Fruit fly (Drosophila melanogaster) whole organism, embryonic: ENCODE results near the gene CG8379.

Source experiments
- Atf-2 ChIP-seq: fragments of 200-800 bp; sonication (Bioruptor generic); optimal IDR thresholded peaks from 2 replicates; lab custom pipeline; 2016; ENCODE audit warnings: missing biosample characterization, missing genetic modification characterization
- CG11504 ChIP-seq: fragments of 200-800 bp; sonication (Bioruptor generic); optimal IDR thresholded peaks from 3 replicates; lab custom pipeline; 2019; ENCODE audit warnings: missing biosample characterization, mild to moderate bottlenecking, missing genetic modification characterization, moderate library complexity
- CG12769 ChIP-seq: fragments of 200-800 bp; sonication (Bioruptor generic); optimal IDR thresholded peaks from 2 replicates; lab custom pipeline; 2019; ENCODE audit warnings: missing biosample characterization, mild to moderate bottlenecking, missing genetic modification characterization, moderate library complexity
- CG13296 ChIP-seq: fragments of 200-800 bp; sonication (Bioruptor generic); optimal IDR thresholded peaks from 3 replicates; lab custom pipeline; 2018; ENCODE audit warnings: missing biosample characterization, mild to moderate bottlenecking, missing genetic modification characterization
- CG13894 ChIP-seq: fragments of 200-800 bp; sonication (Bioruptor generic); optimal IDR thresholded peaks from 3 replicates; lab custom pipeline; 2018; ENCODE audit warnings: missing biosample characterization, mild to moderate bottlenecking, missing genetic modification characterization, moderate library complexity
- CG14441 ChIP-seq: fragments of 200-800 bp; sonication (Bioruptor generic); IDR thresholded peaks from 2 replicates; pipeline ENCODE4 v1.3.6; 2022; ENCODE audit warnings: missing biosample characterization, missing genetic modification characterization
- CG14860 ChIP-seq: fragments of 200-800 bp; sonication (Bioruptor generic); IDR thresholded peaks from 3 replicates; pipeline ENCODE4 v1.3.6; 2022; ENCODE audit warnings: missing biosample characterization, missing genetic modification characterization; ENCODE audit not compliant: partially characterized antibody
- CG15514 ChIP-seq: fragments of 200-800 bp; sonication (Bioruptor generic); optimal IDR thresholded peaks from 3 replicates; lab custom pipeline; 2017; ENCODE audit warnings: missing biosample characterization, missing genetic modification characterization, mild to moderate bottlenecking, moderate library complexity, missing genetic modification reagents
- CG16813 ChIP-seq: fragments of 200-800 bp; sonication (Bioruptor generic); IDR thresholded peaks from 3 replicates; pipeline ENCODE4 v1.3.6; 2022; ENCODE audit warnings: missing biosample characterization, missing genetic modification characterization; ENCODE audit not compliant: partially characterized antibody
- CG34376 ChIP-seq: fragments of 200-800 bp; sonication (Bioruptor generic); optimal IDR thresholded peaks from 2 replicates; lab custom pipeline; 2018; ENCODE audit warnings: missing biosample characterization, mild to moderate bottlenecking, missing genetic modification characterization
- CG3838 ChIP-seq: fragments of 200-800 bp; sonication (Bioruptor generic); optimal IDR thresholded peaks from 3 replicates; lab custom pipeline; 2016; ENCODE audit warnings: missing biosample characterization, missing genetic modification characterization
- CG7987 ChIP-seq: fragments of 200-800 bp; sonication (Bioruptor generic); optimal IDR thresholded peaks from 2 replicates; lab custom pipeline; 2018; ENCODE audit warnings: missing biosample characterization, mild to moderate bottlenecking, missing genetic modification characterization, moderate library complexity
- CG8290 ChIP-seq, 3 experiments: fragments of 200-800 bp; sonication (Bioruptor generic); optimal IDR thresholded peaks; 2 replicates each; lab custom pipeline; 2016 to 2019; ENCODE audit warnings: missing biosample characterization in 3 of 3, missing genetic modification characterization in 3 of 3, mild to moderate bottlenecking in 2 of 3, moderate library complexity in 1 of 3
- CG8924 ChIP-seq: fragments of 200-800 bp; optimal IDR thresholded peaks from 3 replicates; lab custom pipeline; 2019; ENCODE audit warnings: missing biosample characterization, mild to moderate bottlenecking, missing genetic modification characterization, moderate library complexity
- Deaf1 ChIP-seq: fragments of 200-800 bp; optimal IDR thresholded peaks from 3 replicates; lab custom pipeline; 2019; ENCODE audit warnings: missing biosample characterization, mild to moderate bottlenecking, missing genetic modification characterization, moderate library complexity
- Eip74EF ChIP-seq, 2 experiments: fragments of 200-800 bp in 1 of 2; fragments of >200 bp in 1 of 2; sonication (Bioruptor generic) in 1 of 2; optimal IDR thresholded peaks; 2 replicates each; lab custom pipeline; 2017 to 2019; ENCODE audit warnings: missing biosample characterization in 2 of 2, missing genetic modification characterization in 2 of 2, mild to moderate bottlenecking in 1 of 2, moderate library complexity in 1 of 2
- Ets97D ChIP-seq: fragments of 200-800 bp; sonication (Bioruptor generic); optimal IDR thresholded peaks from 3 replicates; lab custom pipeline; 2016; ENCODE audit warnings: missing biosample characterization, missing genetic modification characterization
- HLH4C ChIP-seq: fragments of 200-800 bp; sonication (Bioruptor generic); IDR thresholded peaks from 3 replicates; pipeline ENCODE4 v1.3.6; 2022; ENCODE audit warnings: missing biosample characterization, missing genetic modification characterization; ENCODE audit not compliant: partially characterized antibody
- Hand ChIP-seq: fragments of 200-800 bp; sonication (Bioruptor generic); optimal IDR thresholded peaks from 2 replicates; lab custom pipeline; 2017; ENCODE audit warnings: mild to moderate bottlenecking, missing biosample characterization, missing genetic modification reagents, missing genetic modification characterization
- Hmr ChIP-seq: fragments of 200-800 bp; sonication (Bioruptor generic); optimal IDR thresholded peaks from 3 replicates; lab custom pipeline; 2017; ENCODE audit warnings: mild to moderate bottlenecking, missing biosample characterization, missing genetic modification reagents, missing genetic modification characterization
- Hr78 ChIP-seq, 2 experiments: fragments of 200-800 bp in 1 of 2; fragments of >200 bp in 1 of 2; sonication (Bioruptor generic) in 1 of 2; optimal IDR thresholded peaks; 2 replicates each; lab custom pipeline; 2017 to 2019; ENCODE audit warnings: missing biosample characterization in 2 of 2, missing genetic modification characterization in 2 of 2, mild to moderate bottlenecking in 1 of 2, moderate library complexity in 1 of 2
- Med ChIP-seq: fragments of 200-800 bp; sonication (Bioruptor generic); peaks from one replicate; lab custom pipeline; 2016; ENCODE audit warnings: missing biosample characterization, missing genetic modification characterization, mild to moderate bottlenecking, inconsistent platforms, moderate library complexity
- abd-A ChIP-seq: fragments of 200-800 bp; sonication (Bioruptor generic); optimal IDR thresholded peaks from 3 replicates; lab custom pipeline; 2019; ENCODE audit warnings: missing biosample characterization, mild to moderate bottlenecking, missing genetic modification characterization, moderate library complexity
- bigmax ChIP-seq: fragments of 200-800 bp; sonication (Bioruptor generic); optimal IDR thresholded peaks from 2 replicates; lab custom pipeline; 2018; ENCODE audit warnings: missing biosample characterization, mild to moderate bottlenecking, missing genetic modification characterization
- chinmo ChIP-seq: fragments of 200-800 bp; sonication (Bioruptor generic); IDR thresholded peaks from 4 replicates; pipeline ENCODE4 v1.3.6; 2022; ENCODE audit warnings: missing biosample characterization, missing genetic modification characterization; ENCODE audit not compliant: partially characterized antibody
- dimm ChIP-seq: fragments of 200-800 bp; sonication (Bioruptor generic); IDR thresholded peaks from 2 replicates; pipeline ENCODE4 v1.3.6; 2022; ENCODE audit warnings: missing biosample characterization, missing genetic modification characterization
- dysf ChIP-seq: fragments of 200-800 bp; sonication (Bioruptor generic); IDR thresholded peaks from 3 replicates; pipeline ENCODE4 v1.3.6; 2022; ENCODE audit warnings: missing biosample characterization, missing genetic modification characterization
- en ChIP-seq: fragments of 200-800 bp; sonication (Bioruptor generic); optimal IDR thresholded peaks from 2 replicates; lab custom pipeline; 2016; ENCODE audit warnings: missing biosample characterization, missing genetic modification characterization
- fd3F ChIP-seq: fragments of 200-800 bp; sonication (Bioruptor generic); optimal IDR thresholded peaks from 2 replicates; lab custom pipeline; 2018; ENCODE audit warnings: missing biosample characterization, mild to moderate bottlenecking, missing genetic modification characterization, moderate library complexity
- fd64A ChIP-seq: fragments of 200-800 bp; sonication (Bioruptor generic); optimal IDR thresholded peaks from 3 replicates; lab custom pipeline; 2018; ENCODE audit warnings: missing biosample characterization, mild to moderate bottlenecking, missing genetic modification characterization
- gro ChIP-seq: fragments of 200-800 bp; sonication (Bioruptor generic); optimal IDR thresholded peaks from 2 replicates; lab custom pipeline; 2016; ENCODE audit warnings: missing biosample characterization, missing genetic modification characterization
- hb ChIP-seq: fragments of 200-800 bp; sonication (Bioruptor generic); IDR thresholded peaks from 3 replicates; pipeline ENCODE4 v1.3.6; 2022; ENCODE audit warnings: missing biosample characterization, missing genetic modification characterization; ENCODE audit not compliant: partially characterized antibody
- lab ChIP-seq: fragments of 200-800 bp; sonication (Bioruptor generic); optimal IDR thresholded peaks from 3 replicates; lab custom pipeline; 2017; ENCODE audit warnings: missing biosample characterization, missing genetic modification characterization, mild to moderate bottlenecking, moderate library complexity, missing genetic modification reagents
- nmo ChIP-seq: fragments of 200-800 bp; sonication (Bioruptor generic); optimal IDR thresholded peaks from 2 replicates; lab custom pipeline; 2018; ENCODE audit warnings: missing biosample characterization, mild to moderate bottlenecking, missing genetic modification characterization, moderate library complexity
- pzg ChIP-seq: fragments of 200-800 bp; sonication (Bioruptor generic); optimal IDR thresholded peaks from 3 replicates; lab custom pipeline; 2018; ENCODE audit warnings: missing biosample characterization, mild to moderate bottlenecking, missing genetic modification characterization, moderate library complexity
- scrt ChIP-seq: fragments of 200-800 bp; sonication (Bioruptor generic); optimal IDR thresholded peaks from 2 replicates; lab custom pipeline; 2018; ENCODE audit warnings: missing biosample characterization, mild to moderate bottlenecking, missing genetic modification characterization, moderate library complexity
- tin ChIP-seq: fragments of 200-800 bp; sonication (Bioruptor generic); optimal IDR thresholded peaks from 3 replicates; lab custom pipeline; 2016; ENCODE audit warnings: missing biosample characterization, missing genetic modification characterization
- vvl ChIP-seq: fragments of 200-800 bp; sonication (Bioruptor generic); IDR thresholded peaks from 2 replicates; pipeline ENCODE4 v1.3.6; 2022; ENCODE audit warnings: missing biosample characterization, missing genetic modification characterization

The CG8379 gene

dm6 chr3R:8798332-8798731 lies 25.9 kb upstream of the CG8379 start (continued):
- no peak for TF ChIP-seq hb (GFP tag; lab: Robert Waterston, UW)
- TF ChIP-seq Hand (GFP tag; lab: Kevin White, UChicago), result no peak
- no peak for TF ChIP-seq CG16813 (GFP tag; lab: Robert Waterston, UW)
- TF ChIP-seq fd64A, result no peak
- peak; percentile 28 for TF ChIP-seq CG12769
- no peak for TF ChIP-seq gro
- TF ChIP-seq CG8924, result no peak
- TF ChIP-seq CG14441 (GFP tag; lab: Robert Waterston, UW), result no peak
- TF ChIP-seq en, result no peak
- no peak for TF ChIP-seq tin (GFP tag; lab: Kevin White, UChicago)
- TF ChIP-seq HLH4C (GFP tag; lab: Robert Waterston, UW), result no peak
- no peak for TF ChIP-seq CG3838 (GFP tag; lab: Kevin White, UChicago)

dm6 chr3R:8799866-8800265 lies 24.3 kb upstream of the CG8379 start:
- TF ChIP-seq abd-A (peak; percentile 76), Ets97D (GFP tag; lab: Kevin White, UChicago) (peak; percentile 16), dysf (GFP tag; lab: Robert Waterston, UW) (peak; percentile 26; the same call in 1 of the 3 replicates), Deaf1 (tag; lab: Kevin White, UChicago) (peak; percentile 93), pzg (peak; percentile 3), bigmax (peak; percentile 33), CG13296 (peak; percentile 38), scrt (GFP tag; lab: Kevin White, UChicago) (peak; percentile 6), CG15514 (GFP tag; lab: Kevin White, UChicago) (peak; percentile 10), Atf-2 (GFP tag; lab: Kevin White, UChicago) (no peak), CG34376 (GFP tag; lab: Kevin White, UChicago) (peak; percentile 55), Eip74EF (GFP tag; optimal IDR thresholded peaks at IDR 0.05; lab: Kevin White, UChicago) (peak in 1 of 2 experiments; percentile 66), CG11504 (tag; lab: Kevin White, UChicago) (no peak), CG7987 (GFP tag; lab: Kevin White, UChicago) (peak; percentile 12), CG8290 (GFP tag; optimal IDR thresholded peaks at IDR 0.05; lab: Kevin White, UChicago) (no peak), CG8290 (tag; optimal IDR thresholded peaks at IDR 0.05; lab: Kevin White, UChicago) (peak in 1 of 2 experiments; percentile 11), Hr78 (GFP tag; optimal IDR thresholded peaks at IDR 0.05; lab: Kevin White, UChicago) (peak in 1 of 2 experiments; percentile 65), lab (GFP tag; lab: Kevin White, UChicago) (peak; percentile 39), CG13894 (tag; lab: Kevin White, UChicago) (peak; percentile 90), Med (GFP tag; lab: Kevin White, UChicago) (peak; percentile 72), CG14860 (GFP tag; lab: Robert Waterston, UW) (no peak), chinmo (GFP tag; lab: Robert Waterston, UW) (peak; percentile 89), fd3F (GFP tag; lab: Kevin White, UChicago) (no peak), vvl (GFP tag; lab: Robert Waterston, UW) (peak; percentile 54; the same call in 1 of the 2 replicates), dimm (GFP tag; lab: Robert Waterston, UW) (no peak), CG12769 (peak; percentile 54), nmo (GFP tag; lab: Kevin White, UChicago) (no peak), Hmr (GFP tag; lab: Kevin White, UChicago) (peak; percentile 20)
- TF ChIP-seq, all 482 proteins: peak for 21
